Worm (Caenorhabditis elegans): Measurements from ENCODE around the gene srj-15.

ce11 chrV:1978968-1979367 lies 14.3 kb upstream of the srj-15 start, which contains the start of gene T08B1.4:
- TF ChIP-seq B0310.2 (tag; optimal IDR thresholded peaks at IDR 0.05) (no peak), tbx-37 (GFP tag; conservative IDR thresholded peaks at IDR 0.05) (no peak), ama-1 (optimal IDR thresholded peaks at IDR 0.05) (no peak), scrt-1 (GFP tag; IDR thresholded peaks at IDR 0.05) (no peak), hnd-1 (tag; optimal IDR thresholded peaks at IDR 0.05) (no peak), sea-1 (GFP tag; conservative IDR thresholded peaks at IDR 0.05) (no peak), ceh-36 (tag; optimal IDR thresholded peaks at IDR 0.05) (no peak), ceh-13 (GFP tag; optimal IDR thresholded peaks at IDR 0.05) (no peak), tra-4 (tag; optimal IDR thresholded peaks at IDR 0.05) (no peak), hmbx-1 (tag; optimal IDR thresholded peaks at IDR 0.05) (no peak)

All from whole organism, early embryonic.